Fruit fly (Drosophila melanogaster): Measurements from ENCODE around the gene CenG1A.

Gene CenG1A

DNA sequence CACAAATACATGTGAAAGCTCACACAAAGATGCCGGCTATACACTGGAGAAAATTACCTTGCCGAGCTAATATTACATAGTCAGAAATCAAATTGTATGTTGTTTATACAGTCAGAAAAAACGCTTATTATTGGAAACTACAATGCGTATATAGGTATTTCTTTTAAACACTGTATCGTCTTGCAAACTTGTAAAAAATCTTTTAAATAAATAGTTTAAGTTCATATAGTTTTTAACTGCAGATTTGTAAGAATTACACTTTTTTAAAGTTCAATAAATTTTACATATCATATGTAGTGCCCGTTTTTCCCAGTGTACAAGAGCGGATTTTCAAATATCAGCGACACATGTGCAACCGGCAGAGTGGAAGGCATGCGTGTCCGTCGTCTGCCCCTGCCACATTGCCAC, 4.4 kb downstream of the CenG1A start:
- TF ChIP-seq CG6163 (GFP tag; IDR thresholded peaks at IDR 0.05): peak; percentile 86; the same call in 2 of the 3 replicates
- peak; percentile 79 for TF ChIP-seq Blimp-1 (GFP tag; optimal IDR thresholded peaks at IDR 0.05)
- TF ChIP-seq salr (GFP tag; optimal IDR thresholded peaks at IDR 0.05): peak; percentile 15 to 92
- peak; percentile 93 for TF ChIP-seq OdsH (GFP tag; optimal IDR thresholded peaks at IDR 0.05)
- TF ChIP-seq Hr38 (GFP tag; optimal IDR thresholded peaks at IDR 0.05): no peak
- TF ChIP-seq CG34406 (GFP tag; optimal IDR thresholded peaks at IDR 0.05): peak; percentile 90
- TF ChIP-seq spab (GFP tag; optimal IDR thresholded peaks at IDR 0.05): peak; percentile 77
- peak; percentile 94 for TF ChIP-seq CG15336 (GFP tag; IDR thresholded peaks at IDR 0.05)
- TF ChIP-seq Eip93F (GFP tag; optimal IDR thresholded peaks at IDR 0.05): peak; percentile 74
- peak; percentile 72 for TF ChIP-seq CG7368 (GFP tag; optimal IDR thresholded peaks at IDR 0.05)
- peak; percentile 76 for TF ChIP-seq fd59A (GFP tag; optimal IDR thresholded peaks at IDR 0.05)
- peak; percentile 92 for TF ChIP-seq net (GFP tag; optimal IDR thresholded peaks at IDR 0.05)
- peak; percentile 94 for TF ChIP-seq Hr39 (GFP tag; optimal IDR thresholded peaks at IDR 0.05)
- peak; percentile 88 for TF ChIP-seq CG6276 (GFP tag; optimal IDR thresholded peaks at IDR 0.05)
- peak; percentile 89; the same call in 2 of the 3 replicates for TF ChIP-seq eg (GFP tag; IDR thresholded peaks at IDR 0.05)
- peak; percentile 87 for TF ChIP-seq CG11294 (GFP tag; IDR thresholded peaks at IDR 0.05)
- TF ChIP-seq fd85E (GFP tag; optimal IDR thresholded peaks at IDR 0.05): peak; percentile 53
- TF ChIP-seq CG6792 (GFP tag; optimal IDR thresholded peaks at IDR 0.05): peak; percentile 89
- peak; percentile 88 for TF ChIP-seq CG10631 (GFP tag; optimal IDR thresholded peaks at IDR 0.05)
- peak; percentile 96 for TF ChIP-seq CG8119 (GFP tag; IDR thresholded peaks at IDR 0.05)
- TF ChIP-seq CG8319 (GFP tag; optimal IDR thresholded peaks at IDR 0.05): peak; percentile 77
- peak; percentile 93 for TF ChIP-seq Sox14 (GFP tag; optimal IDR thresholded peaks at IDR 0.05)
- TF ChIP-seq Gug (GFP tag; IDR thresholded peaks at IDR 0.05): peak; percentile 80
- peak in 1 of 2 experiments; percentile 79 for TF ChIP-seq ss (GFP tag; optimal IDR thresholded peaks at IDR 0.05)
- TF ChIP-seq topi (GFP tag; optimal IDR thresholded peaks at IDR 0.05): peak; percentile 95
- TF ChIP-seq vri (GFP tag; optimal IDR thresholded peaks at IDR 0.05): peak; percentile 77
- TF ChIP-seq Met (GFP tag; optimal IDR thresholded peaks at IDR 0.05): peak; percentile 96
- peak; percentile 76 for TF ChIP-seq CG16779 (tag; optimal IDR thresholded peaks at IDR 0.05)
- TF ChIP-seq Ets96B (tag; optimal IDR thresholded peaks at IDR 0.05): peak; percentile 82
- TF ChIP-seq CG31627 (GFP tag; optimal IDR thresholded peaks at IDR 0.05): peak; percentile 94
- peak; percentile 77 for TF ChIP-seq CG11902 (GFP tag; optimal IDR thresholded peaks at IDR 0.05)
- peak; percentile 91 for TF ChIP-seq achi (GFP tag; optimal IDR thresholded peaks at IDR 0.05)
- peak; percentile 93 for TF ChIP-seq svp (GFP tag)
- peak; percentile 91 for TF ChIP-seq CG8632 (GFP tag; optimal IDR thresholded peaks at IDR 0.05)
- TF ChIP-seq fkh (GFP tag; optimal IDR thresholded peaks at IDR 0.05): no peak
- TF ChIP-seq CG3919 (GFP tag; optimal IDR thresholded peaks at IDR 0.05): peak; percentile 92
- TF ChIP-seq cyc (GFP tag; optimal IDR thresholded peaks at IDR 0.05): peak; percentile 91
- TF ChIP-seq Sox15 (GFP tag; optimal IDR thresholded peaks at IDR 0.05): peak; percentile 82
- TF ChIP-seq pdm3 (GFP tag; optimal IDR thresholded peaks at IDR 0.05): peak; percentile 91
- TF ChIP-seq Hr4 (GFP tag; optimal IDR thresholded peaks at IDR 0.05): peak; percentile 95
- TF ChIP-seq esn (GFP tag; optimal IDR thresholded peaks at IDR 0.05): peak; percentile 97
- peak; percentile 95 for TF ChIP-seq CG32006 (GFP tag; optimal IDR thresholded peaks at IDR 0.05)
- peak; percentile 71 for TF ChIP-seq CG1621 (tag; optimal IDR thresholded peaks at IDR 0.05)
- TF ChIP-seq CG11762 (GFP tag; optimal IDR thresholded peaks at IDR 0.05; ENCODE audit: insufficient read depth): peak; percentile 88
- TF ChIP-seq Sox102F (GFP tag; optimal IDR thresholded peaks at IDR 0.05): peak; percentile 91
- peak; percentile 93 for TF ChIP-seq Lpt (GFP tag; optimal IDR thresholded peaks at IDR 0.05)
- TF ChIP-seq dac (GFP tag; optimal IDR thresholded peaks at IDR 0.05): peak; percentile 75
- TF ChIP-seq Eip75B (GFP tag; optimal IDR thresholded peaks at IDR 0.05): peak; percentile 92
- peak; percentile 82 for TF ChIP-seq CG10669 (GFP tag; optimal IDR thresholded peaks at IDR 0.05)
- TF ChIP-seq dsx (GFP tag; optimal IDR thresholded peaks at IDR 0.05; ENCODE audit: poor library complexity, severe bottlenecking): peak; percentile 82
- peak; percentile 98 for TF ChIP-seq Eip78C (GFP tag)
- TF ChIP-seq acj6 (GFP tag; optimal IDR thresholded peaks at IDR 0.05): peak; percentile 92

All from whole organism, prepupa.